Worm (Caenorhabditis elegans): ENCODE data around the gene rbm-34.

rbm-34 gene

ce11 chrIV:12052461-12052860, 32.8 kb upstream of the rbm-34 start:
- TF ChIP-seq med-1 (GFP tag; optimal IDR thresholded peaks at IDR 0.05; ENCODE audit: insufficient read depth) (no peak), T22C8.4 (GFP tag; IDR thresholded peaks at IDR 0.05) (no peak), ref-1 (GFP tag; conservative IDR thresholded peaks at IDR 0.05) (no peak), ztf-29 (GFP tag; IDR thresholded peaks at IDR 0.05) (no peak), klf-2 (GFP tag; conservative IDR thresholded peaks at IDR 0.05) (no peak)

- TF ChIP-seq med-1 (GFP tag; optimal IDR thresholded peaks at IDR 0.05; ENCODE audit: insufficient read depth), result no peak
- TF ChIP-seq tab-1 (GFP tag; IDR thresholded peaks at IDR 0.05), result no peak
- TF ChIP-seq T22C8.4 (GFP tag; IDR thresholded peaks at IDR 0.05), result no peak
- TF ChIP-seq klf-2 (GFP tag; conservative IDR thresholded peaks at IDR 0.05), result no peak
- no peak for TF ChIP-seq ztf-23 (GFP tag; IDR thresholded peaks at IDR 0.05)
- TF ChIP-seq ref-1 (GFP tag; conservative IDR thresholded peaks at IDR 0.05), result no peak
- TF ChIP-seq ztf-29 (GFP tag; IDR thresholded peaks at IDR 0.05), result no peak
- TF ChIP-seq flt-1 (GFP tag; IDR thresholded peaks at IDR 0.05), result no peak
- TF ChIP-seq cog-1 (tag; optimal IDR thresholded peaks at IDR 0.05), result no peak
These were observed 28.6 kb upstream of the rbm-34 start, which contains the start of gene K08E4.2 for ce11 chrIV:12056603-12057002. Gene K08E4.2, minus strand, starts transcription at chrIV:12056656.

ce11 chrIV:12057508-12057907, 27.7 kb upstream of the rbm-34 start, which contains the start of gene K08E4.3:
Gene K08E4.3, plus strand, starts transcription at chrIV:12057742.
- TF ChIP-seq ref-1 (GFP tag; conservative IDR thresholded peaks at IDR 0.05) (no peak), klf-2 (GFP tag; conservative IDR thresholded peaks at IDR 0.05) (no peak), ztf-29 (GFP tag; IDR thresholded peaks at IDR 0.05) (no peak), cog-1 (tag; optimal IDR thresholded peaks at IDR 0.05) (no peak), tab-1 (GFP tag; IDR thresholded peaks at IDR 0.05) (no peak), med-1 (GFP tag; optimal IDR thresholded peaks at IDR 0.05; ENCODE audit: insufficient read depth) (no peak), flt-1 (GFP tag; IDR thresholded peaks at IDR 0.05) (no peak), T22C8.4 (GFP tag; IDR thresholded peaks at IDR 0.05) (no peak), ztf-23 (GFP tag; IDR thresholded peaks at IDR 0.05) (no peak)

ce11 chrIV:12061229-12061628, 24.0 kb upstream of the rbm-34 start, which contains the start of gene K08E4.8:
Gene K08E4.8, minus strand, starts transcription at chrIV:12061329.
- TF ChIP-seq cog-1 (tag; optimal IDR thresholded peaks at IDR 0.05) (no peak), ztf-29 (GFP tag; IDR thresholded peaks at IDR 0.05) (no peak)

- no peak for TF ChIP-seq ref-1 (GFP tag; conservative IDR thresholded peaks at IDR 0.05)
- no peak for TF ChIP-seq med-1 (GFP tag; optimal IDR thresholded peaks at IDR 0.05; ENCODE audit: insufficient read depth)
These were observed 16.6 kb upstream of the rbm-34 start, which contains the start of gene bath-37 for ce11 chrIV:12068590-12068989. Gene bath-37, plus strand, starts transcription at chrIV:12068890.

ce11 chrIV:12075497-12075896, 9.7 kb upstream of the rbm-34 start, which contains the start of gene K08E4.7:
Gene K08E4.7, plus strand, starts transcription at chrIV:12075797.
- no peak for TF ChIP-seq T22C8.4 (GFP tag; IDR thresholded peaks at IDR 0.05)
- no peak for TF ChIP-seq med-1 (GFP tag; optimal IDR thresholded peaks at IDR 0.05; ENCODE audit: insufficient read depth)
- TF ChIP-seq tab-1 (GFP tag; IDR thresholded peaks at IDR 0.05), result no peak
- TF ChIP-seq ztf-23 (GFP tag; IDR thresholded peaks at IDR 0.05), result no peak
- no peak for TF ChIP-seq klf-2 (GFP tag; conservative IDR thresholded peaks at IDR 0.05)
- TF ChIP-seq ref-1 (GFP tag; conservative IDR thresholded peaks at IDR 0.05), result no peak
- no peak for TF ChIP-seq flt-1 (GFP tag; IDR thresholded peaks at IDR 0.05)
- no peak for TF ChIP-seq cog-1 (tag; optimal IDR thresholded peaks at IDR 0.05)
- TF ChIP-seq ztf-29 (GFP tag; IDR thresholded peaks at IDR 0.05), result no peak

- TF ChIP-seq ztf-29 (GFP tag; IDR thresholded peaks at IDR 0.05), result no peak
- no peak for TF ChIP-seq tab-1 (GFP tag; IDR thresholded peaks at IDR 0.05)
- TF ChIP-seq med-1 (GFP tag; optimal IDR thresholded peaks at IDR 0.05; ENCODE audit: insufficient read depth), result no peak
- no peak for TF ChIP-seq ztf-23 (GFP tag; IDR thresholded peaks at IDR 0.05)
- no peak for TF ChIP-seq ref-1 (GFP tag; conservative IDR thresholded peaks at IDR 0.05)
- no peak for TF ChIP-seq klf-2 (GFP tag; conservative IDR thresholded peaks at IDR 0.05)
- no peak for TF ChIP-seq cog-1 (tag; optimal IDR thresholded peaks at IDR 0.05)
- no peak for TF ChIP-seq flt-1 (GFP tag; IDR thresholded peaks at IDR 0.05)
- TF ChIP-seq T22C8.4 (GFP tag; IDR thresholded peaks at IDR 0.05), result no peak
These were observed 7.0 kb upstream of the rbm-34 start, which contains the start of gene tmed-1 for ce11 chrIV:12078112-12078812. Gene tmed-1, minus strand, starts transcription at chrIV:12078162.

- TF ChIP-seq ztf-23 (GFP tag; IDR thresholded peaks at IDR 0.05) (no peak), med-1 (GFP tag; optimal IDR thresholded peaks at IDR 0.05; ENCODE audit: insufficient read depth) (no peak), klf-2 (GFP tag; conservative IDR thresholded peaks at IDR 0.05) (no peak), ref-1 (GFP tag; conservative IDR thresholded peaks at IDR 0.05) (no peak), tab-1 (GFP tag; IDR thresholded peaks at IDR 0.05) (no peak), cog-1 (tag; optimal IDR thresholded peaks at IDR 0.05) (no peak), ztf-29 (GFP tag; IDR thresholded peaks at IDR 0.05) (no peak), T22C8.4 (GFP tag; IDR thresholded peaks at IDR 0.05) (no peak), flt-1 (GFP tag; IDR thresholded peaks at IDR 0.05) (no peak)
These were observed 6.2 kb upstream of the rbm-34 start, which contains the start of gene lex-1 for ce11 chrIV:12078907-12079523. Gene lex-1, plus strand, starts transcription at chrIV:12079473.

ce11 chrIV:12080807-12081206, 4.4 kb upstream of the rbm-34 start:
- TF ChIP-seq flt-1 (GFP tag; IDR thresholded peaks at IDR 0.05) (no peak), klf-2 (GFP tag; conservative IDR thresholded peaks at IDR 0.05) (no peak), ref-1 (GFP tag; conservative IDR thresholded peaks at IDR 0.05) (no peak), T22C8.4 (GFP tag; IDR thresholded peaks at IDR 0.05) (no peak), cog-1 (tag; optimal IDR thresholded peaks at IDR 0.05) (no peak), ztf-23 (GFP tag; IDR thresholded peaks at IDR 0.05) (no peak), med-1 (GFP tag; optimal IDR thresholded peaks at IDR 0.05; ENCODE audit: insufficient read depth) (no peak), ztf-29 (GFP tag; IDR thresholded peaks at IDR 0.05) (no peak), tab-1 (GFP tag; IDR thresholded peaks at IDR 0.05) (no peak)

Data from whole organism, midembryonic.